Worm (Caenorhabditis elegans) whole organism, midembryonic: ENCODE data around the gene ctf-4.

Experiments
- T22C8.4 ChIP-seq: fragments of 200-800 bp; sonication (Bioruptor generic); IDR thresholded peaks from 2 replicates; pipeline ENCODE4 v1.3.6; 2022; ENCODE audit warnings: missing genetic modification characterization, missing compliant biosample characterization
- cog-1 ChIP-seq: sonication (generic microtip); optimal IDR thresholded peaks from 2 replicates; lab custom pipeline; 2016; ENCODE audit warnings: missing genetic modification characterization, missing compliant biosample characterization
- flt-1 ChIP-seq: fragments of 200-800 bp; sonication (Bioruptor generic); IDR thresholded peaks from 2 replicates; pipeline ENCODE4 v1.3.6; 2022; ENCODE audit warnings: missing genetic modification characterization, missing compliant biosample characterization
- klf-2 ChIP-seq: fragments of 200-800 bp; sonication (Bioruptor generic); conservative IDR thresholded peaks from 2 replicates; pipeline ENCODE4 v1.3.6; 2022; ENCODE audit warnings: missing genetic modification reagents, missing genetic modification characterization, missing compliant biosample characterization
- med-1 ChIP-seq: sonication (generic microtip); optimal IDR thresholded peaks from 2 replicates; lab custom pipeline; 2017; ENCODE audit warnings: missing genetic modification characterization, mild to moderate bottlenecking, missing compliant biosample characterization, antibody characterized with exemption, missing genetic modification reagents; ENCODE audit not compliant: insufficient read depth
- ref-1 ChIP-seq: fragments of 200-800 bp; sonication (Bioruptor generic); conservative IDR thresholded peaks from 2 replicates; pipeline ENCODE4 v1.3.6; 2022; ENCODE audit warnings: missing genetic modification reagents, missing genetic modification characterization, missing compliant biosample characterization
- tab-1 ChIP-seq: fragments of 200-800 bp; sonication (Bioruptor generic); IDR thresholded peaks from 2 replicates; pipeline ENCODE4 v1.3.6; 2022; ENCODE audit warnings: missing genetic modification characterization, missing compliant biosample characterization
- ztf-23 ChIP-seq: fragments of 200-800 bp; sonication (Bioruptor generic); IDR thresholded peaks from 2 replicates; pipeline ENCODE4 v1.3.6; 2022; ENCODE audit warnings: missing genetic modification reagents, missing genetic modification characterization, missing compliant biosample characterization
- ztf-29 ChIP-seq: fragments of 200-800 bp; sonication (Bioruptor generic); IDR thresholded peaks from 2 replicates; pipeline ENCODE4 v1.3.6; 2022; ENCODE audit warnings: missing genetic modification reagents, missing genetic modification characterization, missing compliant biosample characterization

ctf-4 gene

DNA sequence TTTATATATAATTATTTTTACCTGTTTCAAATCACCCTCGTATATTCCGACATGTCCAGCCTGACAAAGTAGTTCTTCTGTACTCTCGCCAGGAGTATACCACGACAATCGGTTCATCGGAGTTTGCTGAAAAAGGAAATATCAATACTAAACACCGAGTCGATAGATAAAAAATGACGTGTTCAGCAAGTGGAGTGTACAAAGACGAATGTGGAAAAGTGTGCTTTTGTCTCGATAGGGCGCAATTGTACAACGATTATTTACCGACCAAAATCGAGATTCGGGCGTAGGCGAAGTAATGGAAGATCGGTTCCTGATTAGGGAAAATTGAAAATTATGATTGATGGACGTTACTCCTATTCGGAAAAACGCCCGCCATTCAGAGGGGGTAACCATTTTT lies 4.8 kb downstream of the ctf-4 start, which contains the start of gene vps-36:
vps-36 (minus strand) TSS at position 126 of the 400 bp plus-strand sequence.
- TF ChIP-seq T22C8.4 (GFP tag; lab: Robert Waterston, UW) (no peak), klf-2 (GFP tag; lab: Robert Waterston, UW) (no peak), tab-1 (GFP tag; lab: Robert Waterston, UW) (no peak), ztf-29 (GFP tag; lab: Robert Waterston, UW) (no peak), cog-1 (tag; lab: Kevin White, UChicago) (no peak), med-1 (GFP tag; lab: Kevin White, UChicago) (no peak), flt-1 (GFP tag; lab: Robert Waterston, UW) (no peak), ref-1 (no peak), ztf-23 (GFP tag; lab: Robert Waterston, UW) (no peak)

DNA sequence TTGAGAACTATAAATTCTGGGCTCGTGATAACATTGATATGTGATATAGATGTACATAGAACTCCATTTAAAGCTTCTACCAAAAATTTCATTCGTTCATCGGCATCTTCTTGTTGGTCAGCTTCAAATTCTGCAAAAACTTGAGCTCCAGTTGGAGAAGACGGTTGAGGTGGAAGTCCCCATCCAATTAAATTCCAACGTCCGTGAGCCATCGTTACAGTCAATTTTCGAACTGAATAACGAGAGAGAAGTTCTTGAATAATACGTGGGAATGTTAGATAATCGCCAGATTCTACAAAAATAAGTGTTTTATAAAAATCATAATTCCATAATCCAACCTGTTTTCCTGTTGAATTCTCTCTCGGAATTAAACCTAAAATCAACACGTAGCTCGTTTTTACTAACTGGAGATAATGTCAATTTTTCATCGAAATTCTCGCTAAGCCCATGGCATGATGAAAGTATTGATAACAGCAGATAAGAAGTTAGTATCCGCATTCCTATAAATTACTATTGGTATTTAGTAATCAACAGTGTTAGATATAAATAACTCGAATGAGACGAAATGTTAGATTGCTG lies 6.9 kb downstream of the ctf-4 start, which contains the start of gene pigt-1:
pigt-1 (minus strand) TSS at position 500 of the 579 bp plus-strand sequence.
- TF ChIP-seq ztf-29 (GFP tag; lab: Robert Waterston, UW) (no peak), T22C8.4 (GFP tag; lab: Robert Waterston, UW) (no peak), ref-1 (no peak), cog-1 (tag; lab: Kevin White, UChicago) (no peak), klf-2 (GFP tag; lab: Robert Waterston, UW) (no peak), flt-1 (GFP tag; lab: Robert Waterston, UW) (no peak)

DNA sequence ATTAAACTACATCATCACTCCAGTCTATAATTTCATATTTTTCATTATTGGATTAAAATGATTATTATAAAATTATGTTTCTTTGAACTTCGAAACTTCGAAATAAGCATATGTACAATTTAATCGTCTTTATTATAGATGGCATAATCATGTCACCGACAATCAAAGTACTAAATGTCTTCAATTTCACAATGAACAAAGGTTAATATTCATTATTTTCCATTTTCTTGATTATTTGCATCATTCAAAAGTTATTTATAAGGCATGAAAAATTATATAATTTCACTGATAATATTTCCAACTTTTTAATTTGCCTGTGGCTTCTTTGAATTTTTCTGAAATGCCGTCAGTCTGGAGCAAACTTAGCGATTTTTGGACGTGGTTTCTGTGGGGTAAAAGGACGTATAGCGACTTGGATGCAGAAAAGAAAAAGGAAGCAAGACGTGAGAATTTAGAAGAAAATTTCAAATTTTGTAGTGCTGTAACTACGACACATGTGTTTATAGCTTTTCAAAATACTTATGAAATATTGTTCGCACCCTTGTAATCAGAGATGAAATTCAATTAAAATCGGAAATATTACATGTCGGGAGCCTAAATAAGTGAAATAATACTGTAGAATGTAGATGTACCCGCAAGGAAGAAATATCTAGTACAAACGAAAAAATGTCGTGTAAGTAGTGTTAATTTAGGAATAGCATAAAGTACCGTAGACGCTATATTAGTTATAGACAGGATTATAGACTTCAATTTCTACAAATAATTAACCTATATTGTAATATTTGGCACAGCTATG lies 9.5 kb downstream of the ctf-4 start, which contains the start of gene F17C11.13:
F17C11.13 (plus strand) TSS at position 243 of the 796 bp plus-strand sequence.
- TF ChIP-seq med-1 (GFP tag; lab: Kevin White, UChicago) = no peak
- no peak for TF ChIP-seq klf-2 (GFP tag; lab: Robert Waterston, UW)
- no peak for TF ChIP-seq ztf-23 (GFP tag; lab: Robert Waterston, UW)
- TF ChIP-seq T22C8.4 (GFP tag; lab: Robert Waterston, UW) = no peak
- TF ChIP-seq tab-1 (GFP tag; lab: Robert Waterston, UW) = no peak
- TF ChIP-seq ref-1 = no peak
- TF ChIP-seq ztf-29 (GFP tag; lab: Robert Waterston, UW) = no peak
- TF ChIP-seq cog-1 (tag; lab: Kevin White, UChicago) = no peak
- TF ChIP-seq flt-1 (GFP tag; lab: Robert Waterston, UW) = no peak

DNA sequence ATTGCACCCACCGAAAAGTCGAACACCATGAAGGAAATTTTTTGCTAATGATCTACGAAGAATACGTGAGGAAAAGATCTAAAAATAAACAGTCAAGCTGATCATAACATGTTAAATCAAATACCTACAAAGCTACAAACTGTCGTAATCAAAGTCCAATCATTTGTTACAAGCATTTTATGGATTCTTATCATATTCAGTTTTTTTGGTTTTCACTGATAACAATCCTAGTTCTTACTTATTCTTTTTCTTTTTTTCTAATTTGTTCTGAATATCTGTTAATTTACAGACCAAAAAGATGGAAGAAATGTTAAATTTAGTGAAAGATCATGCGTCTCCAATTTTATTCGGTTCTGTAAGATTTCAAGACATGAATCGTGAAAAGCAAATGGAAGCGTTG lies 10.5 kb downstream of the ctf-4 start, which contains the start of gene F17C11.6:
F17C11.6 (plus strand) TSS at position 290 of the 400 bp plus-strand sequence.
- TF ChIP-seq cog-1 (tag; lab: Kevin White, UChicago) (no peak), med-1 (GFP tag; lab: Kevin White, UChicago) (no peak), ztf-29 (GFP tag; lab: Robert Waterston, UW) (no peak), T22C8.4 (GFP tag; lab: Robert Waterston, UW) (no peak), klf-2 (GFP tag; lab: Robert Waterston, UW) (no peak), ztf-23 (GFP tag; lab: Robert Waterston, UW) (no peak), flt-1 (GFP tag; lab: Robert Waterston, UW) (no peak), ref-1 (no peak)

DNA sequence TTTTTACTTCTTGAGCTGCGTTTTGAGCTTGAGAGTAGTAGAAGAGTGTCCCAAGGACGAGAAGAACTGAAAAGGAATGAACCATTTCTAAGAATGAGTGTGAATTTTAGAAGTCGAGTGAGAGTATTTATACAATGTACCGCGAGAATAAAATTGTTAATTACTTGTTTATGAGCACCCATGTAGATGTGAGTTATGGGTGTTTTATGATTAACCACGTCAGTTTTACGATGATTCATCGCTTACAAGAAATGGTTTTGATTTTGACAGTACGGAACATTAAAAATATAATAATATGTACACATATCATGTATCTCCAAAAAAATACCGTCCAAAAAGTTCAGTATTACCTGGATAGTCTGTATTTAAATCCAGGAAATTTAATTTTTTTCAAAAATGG lies 11.0 kb downstream of the ctf-4 start, which contains the start of gene clec-221:
clec-221 (minus strand) TSS at position 101 of the 400 bp plus-strand sequence.
- no peak for TF ChIP-seq flt-1 (GFP tag; lab: Robert Waterston, UW)
- no peak for TF ChIP-seq ztf-29 (GFP tag; lab: Robert Waterston, UW)
- TF ChIP-seq ztf-23 (GFP tag; lab: Robert Waterston, UW) = no peak
- no peak for TF ChIP-seq klf-2 (GFP tag; lab: Robert Waterston, UW)
- no peak for TF ChIP-seq med-1 (GFP tag; lab: Kevin White, UChicago)
- TF ChIP-seq T22C8.4 (GFP tag; lab: Robert Waterston, UW) = no peak
- no peak for TF ChIP-seq cog-1 (tag; lab: Kevin White, UChicago)
- no peak for TF ChIP-seq ref-1
- no peak for TF ChIP-seq tab-1 (GFP tag; lab: Robert Waterston, UW)

DNA sequence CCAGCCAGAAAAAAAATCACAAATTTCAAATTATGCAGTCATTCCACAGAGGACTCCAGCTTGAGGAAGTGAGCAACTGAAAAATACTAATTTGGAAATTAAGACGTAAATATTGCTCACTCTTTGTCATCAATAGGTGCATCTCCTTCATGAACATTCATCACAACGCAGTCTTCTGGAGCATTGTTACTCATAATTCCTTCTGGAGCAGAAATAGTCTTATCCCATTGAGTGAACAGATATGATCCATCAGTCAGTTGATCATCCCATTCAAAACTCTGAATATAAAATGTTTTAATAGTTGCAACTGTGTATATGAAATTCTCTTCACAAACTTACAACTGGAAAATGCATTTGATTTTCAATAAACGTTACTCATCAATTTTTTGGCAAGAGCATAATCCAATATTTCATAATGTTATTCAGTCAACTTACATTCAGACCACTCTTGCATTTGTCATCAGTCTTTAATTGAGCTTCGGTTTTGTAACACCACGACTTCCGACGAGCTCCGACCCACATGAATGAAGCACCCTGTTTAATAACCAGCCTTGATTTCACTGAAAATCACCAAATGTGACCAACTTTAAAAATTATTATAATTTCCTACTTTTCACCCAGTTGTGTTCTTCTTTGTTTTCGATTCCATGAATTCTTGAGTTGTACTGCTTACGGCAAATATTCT lies 11.7 kb downstream of the ctf-4 start:
- TF ChIP-seq cog-1 (tag; lab: Kevin White, UChicago) = no peak
- no peak for TF ChIP-seq med-1 (GFP tag; lab: Kevin White, UChicago)
- TF ChIP-seq T22C8.4 (GFP tag; lab: Robert Waterston, UW) = no peak
- TF ChIP-seq flt-1 (GFP tag; lab: Robert Waterston, UW) = no peak
- TF ChIP-seq klf-2 (GFP tag; lab: Robert Waterston, UW) = no peak
- TF ChIP-seq tab-1 (GFP tag; lab: Robert Waterston, UW) = no peak
- TF ChIP-seq ztf-29 (GFP tag; lab: Robert Waterston, UW) = no peak
- TF ChIP-seq ref-1 = no peak
- TF ChIP-seq ztf-23 (GFP tag; lab: Robert Waterston, UW) = no peak

DNA sequence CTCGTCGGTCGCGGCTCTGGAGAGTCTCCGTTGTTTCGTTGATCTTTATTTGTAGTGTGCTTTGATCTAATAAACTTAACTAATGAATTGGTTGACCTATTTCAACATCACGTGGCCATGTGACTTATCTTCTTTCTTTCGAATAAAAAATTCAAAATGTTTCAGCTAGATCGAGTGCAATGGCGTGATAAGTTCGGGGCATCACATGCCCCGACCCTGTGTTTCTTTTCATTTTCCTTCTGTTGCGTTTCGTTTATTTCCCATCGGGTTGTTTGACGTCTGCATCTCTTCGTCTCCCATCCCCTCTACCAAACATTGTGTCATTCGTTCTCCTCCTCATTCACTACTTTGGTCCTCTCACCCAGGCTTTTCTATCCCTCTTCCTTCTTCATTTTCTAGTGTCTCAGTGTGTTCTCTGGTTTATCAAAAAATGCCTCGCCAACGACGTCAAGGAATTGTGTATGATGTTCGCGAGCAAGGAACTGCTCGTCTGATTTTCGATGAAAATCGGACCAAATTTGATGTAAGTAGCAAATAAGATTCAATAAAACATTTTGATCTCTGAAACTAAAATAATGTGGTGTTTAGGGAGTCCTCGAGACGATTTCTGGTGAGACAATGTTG lies 13.6 kb downstream of the ctf-4 start, which contains the start of gene F17C11.4:
F17C11.4 (plus strand) TSS at position 206 of the 624 bp plus-strand sequence.
- peak; percentile 34; the same call in 1 of the 2 replicates for TF ChIP-seq ztf-23 (GFP tag; lab: Robert Waterston, UW)
- TF ChIP-seq klf-2 (GFP tag; lab: Robert Waterston, UW) = no peak

DNA sequence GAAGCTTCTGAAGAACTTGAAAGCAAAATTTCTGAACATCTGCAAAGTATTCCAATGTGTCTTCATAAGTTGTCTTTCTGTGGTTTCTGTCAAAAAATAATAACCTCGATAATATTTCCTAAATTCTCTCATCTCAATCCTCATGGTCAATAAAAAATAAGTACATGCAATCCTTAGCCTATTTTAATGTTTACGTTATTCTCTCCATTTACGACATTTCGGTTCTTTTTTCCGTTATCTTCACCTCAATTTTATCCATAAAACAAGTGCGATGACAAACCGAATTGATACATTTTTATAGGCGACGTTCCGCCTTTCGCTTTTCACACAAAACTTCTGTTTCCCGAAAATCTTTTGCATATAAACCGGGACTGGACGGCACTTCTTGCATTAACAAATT lies 15.8 kb downstream of the ctf-4 start, which contains the start of gene col-153:
col-153 (plus strand) TSS at position 301 of the 400 bp plus-strand sequence.
- TF ChIP-seq flt-1 (GFP tag; lab: Robert Waterston, UW) (no peak), T22C8.4 (GFP tag; lab: Robert Waterston, UW) (no peak), klf-2 (GFP tag; lab: Robert Waterston, UW) (no peak), ztf-29 (GFP tag; lab: Robert Waterston, UW) (no peak), ztf-23 (GFP tag; lab: Robert Waterston, UW) (no peak), cog-1 (tag; lab: Kevin White, UChicago) (no peak), tab-1 (GFP tag; lab: Robert Waterston, UW) (no peak), ref-1 (no peak), med-1 (GFP tag; lab: Kevin White, UChicago) (no peak)
